Fruit fly (Drosophila melanogaster) whole organism, embryonic: ENCODE results near the gene CG33269.

Experiments used
- CG10209 ChIP-seq: fragments of 200-800 bp; sonication (Bioruptor generic); optimal IDR thresholded peaks from 3 replicates; lab custom pipeline; 2017; ENCODE audit warnings: missing biosample characterization, mild to moderate bottlenecking, missing genetic modification characterization, missing genetic modification reagents
- CG10321 ChIP-seq: fragments of 200-800 bp; sonication (Bioruptor generic); IDR thresholded peaks from 2 replicates; pipeline ENCODE4 v1.3.6; 2022; ENCODE audit warnings: missing biosample characterization, missing genetic modification characterization
- CG11695 ChIP-seq: fragments of 200-800 bp; sonication (Bioruptor generic); IDR thresholded peaks from 3 replicates; pipeline ENCODE4 v1.3.6; 2022; ENCODE audit warnings: missing biosample characterization, missing genetic modification characterization
- CG12391 ChIP-seq: fragments of 200-800 bp; sonication (Bioruptor generic); optimal IDR thresholded peaks from 3 replicates; lab custom pipeline; 2018; ENCODE audit warnings: missing biosample characterization, mild to moderate bottlenecking, missing genetic modification characterization, moderate library complexity
- CG12942 ChIP-seq: fragments of 200-800 bp; sonication (Bioruptor generic); optimal IDR thresholded peaks from 3 replicates; lab custom pipeline; 2016; ENCODE audit warnings: missing biosample characterization, missing genetic modification characterization
- CG14965 ChIP-seq: fragments of 200-800 bp; sonication (Bioruptor generic); optimal IDR thresholded peaks from 2 replicates; lab custom pipeline; 2016; ENCODE audit warnings: missing biosample characterization, missing genetic modification characterization, borderline replicate concordance
- CG1647 ChIP-seq: fragments of 200-800 bp; sonication (Bioruptor generic); optimal IDR thresholded peaks from 3 replicates; lab custom pipeline; 2016; ENCODE audit warnings: missing biosample characterization, missing genetic modification characterization
- CG17361 ChIP-seq: fragments of 200-800 bp; sonication (Bioruptor generic); IDR thresholded peaks from 3 replicates; pipeline ENCODE4 v1.3.6; 2022; ENCODE audit warnings: missing biosample characterization, missing genetic modification characterization
- CG18262 ChIP-seq: fragments of 200-800 bp; optimal IDR thresholded peaks from 3 replicates; lab custom pipeline; 2019; ENCODE audit warnings: missing biosample characterization, mild to moderate bottlenecking, missing genetic modification characterization, moderate library complexity
- CG18599 ChIP-seq: fragments of 200-800 bp; sonication (Bioruptor generic); optimal IDR thresholded peaks from 3 replicates; lab custom pipeline; 2017; ENCODE audit warnings: missing biosample characterization, missing genetic modification characterization, mild to moderate bottlenecking, moderate library complexity, missing genetic modification reagents
- CG2712 ChIP-seq: fragments of 200-800 bp; optimal IDR thresholded peaks from 3 replicates; lab custom pipeline; 2019; ENCODE audit warnings: missing biosample characterization, mild to moderate bottlenecking, missing genetic modification characterization, moderate library complexity
- CG2875 ChIP-seq: fragments of 200-800 bp; sonication (Bioruptor generic); optimal IDR thresholded peaks from 2 replicates; lab custom pipeline; 2017; ENCODE audit warnings: missing biosample characterization, mild to moderate bottlenecking, missing genetic modification characterization, missing genetic modification reagents
- CG31365 ChIP-seq: fragments of 200-800 bp; sonication (Bioruptor generic); optimal IDR thresholded peaks from 2 replicates; lab custom pipeline; 2018; ENCODE audit warnings: missing biosample characterization, mild to moderate bottlenecking, missing genetic modification characterization
- CG3163 ChIP-seq: fragments of 200-800 bp; sonication (Bioruptor generic); optimal IDR thresholded peaks from 3 replicates; lab custom pipeline; 2016; ENCODE audit warnings: missing biosample characterization, missing genetic modification characterization
- CG4820 ChIP-seq: fragments of 200-800 bp; sonication (Bioruptor generic); optimal IDR thresholded peaks from 3 replicates; lab custom pipeline; 2016; ENCODE audit warnings: missing biosample characterization, missing genetic modification characterization
- CG6175 ChIP-seq: fragments of 200-800 bp; sonication (Bioruptor generic); IDR thresholded peaks from 3 replicates; pipeline ENCODE4 v1.3.6; 2022; ENCODE audit warnings: missing biosample characterization, missing genetic modification characterization
- CG6272 ChIP-seq: fragments of 200-800 bp; sonication (Bioruptor generic); IDR thresholded peaks from 2 replicates; pipeline ENCODE4 v1.3.6; 2022; ENCODE audit warnings: missing biosample characterization, missing genetic modification characterization
- CG8290 ChIP-seq, 3 experiments: fragments of 200-800 bp; sonication (Bioruptor generic); optimal IDR thresholded peaks; 2 replicates each; lab custom pipeline; 2016 to 2019; ENCODE audit warnings: missing biosample characterization in 3 of 3, missing genetic modification characterization in 3 of 3, mild to moderate bottlenecking in 2 of 3, moderate library complexity in 1 of 3
- Dbx ChIP-seq: fragments of 200-800 bp; sonication (Bioruptor generic); IDR thresholded peaks from 3 replicates; pipeline ENCODE4 v1.3.6; 2022; ENCODE audit warnings: missing biosample characterization, missing genetic modification characterization
- Deaf1 ChIP-seq: fragments of 200-800 bp; optimal IDR thresholded peaks from 3 replicates; lab custom pipeline; 2019; ENCODE audit warnings: missing biosample characterization, mild to moderate bottlenecking, missing genetic modification characterization, moderate library complexity
- Elba2 ChIP-seq: fragments of 200-800 bp; sonication (Bioruptor generic); optimal IDR thresholded peaks from 3 replicates; lab custom pipeline; 2016; ENCODE audit warnings: missing biosample characterization, missing genetic modification characterization
- Fer3 ChIP-seq: fragments of 200-800 bp; sonication (Bioruptor generic); optimal IDR thresholded peaks from 2 replicates; lab custom pipeline; 2018; ENCODE audit warnings: missing biosample characterization, mild to moderate bottlenecking, missing genetic modification characterization, moderate library complexity
- HmgZ ChIP-seq: fragments of 200-800 bp; sonication (Bioruptor generic); optimal IDR thresholded peaks from 2 replicates; lab custom pipeline; 2018; ENCODE audit warnings: missing biosample characterization, mild to moderate bottlenecking, missing genetic modification characterization
- Myb ChIP-seq: fragments of 200-800 bp; sonication (Bioruptor generic); optimal IDR thresholded peaks from 2 replicates; lab custom pipeline; 2016; ENCODE audit warnings: missing biosample characterization, missing genetic modification characterization
- NC2β ChIP-seq: fragments of 200-800 bp; sonication (Bioruptor generic); optimal IDR thresholded peaks from 2 replicates; lab custom pipeline; 2016; ENCODE audit warnings: missing biosample characterization, missing genetic modification characterization
- Tbp ChIP-seq: fragments of >200 bp; optimal IDR thresholded peaks from 2 replicates; lab custom pipeline; 2018; ENCODE audit warnings: missing biosample characterization, missing genetic modification characterization
- Trl ChIP-seq, 3 experiments: fragments of >200 bp in 2 of 3; fragments of 200-800 bp in 1 of 3; sonication (Bioruptor generic) in 1 of 3; optimal IDR thresholded peaks; 2 replicates in 1 of 3; 3 replicates in 2 of 3; lab custom pipeline; 2016 to 2017; ENCODE audit warnings: missing biosample characterization in 1 of 3, missing genetic modification characterization in 1 of 3
- Vsx1 ChIP-seq: fragments of 200-800 bp; sonication (Bioruptor generic); optimal IDR thresholded peaks from 2 replicates; lab custom pipeline; 2017; ENCODE audit warnings: missing biosample characterization, mild to moderate bottlenecking, missing genetic modification characterization, missing genetic modification reagents
- ac ChIP-seq: fragments of 200-800 bp; sonication (Bioruptor generic); optimal IDR thresholded peaks from 3 replicates; lab custom pipeline; 2017; ENCODE audit warnings: missing biosample characterization, mild to moderate bottlenecking, missing genetic modification characterization
- bbx ChIP-seq: fragments of 200-800 bp; sonication (Bioruptor generic); IDR thresholded peaks from 2 replicates; pipeline ENCODE4 v1.3.6; 2022; ENCODE audit warnings: missing biosample characterization, missing genetic modification characterization; ENCODE audit not compliant: partially characterized antibody
- bcd ChIP-seq: fragments of 200-800 bp; sonication (Bioruptor generic); optimal IDR thresholded peaks from 2 replicates; lab custom pipeline; 2017; ENCODE audit warnings: missing biosample characterization, mild to moderate bottlenecking, missing genetic modification characterization
- cad ChIP-seq: fragments of >200 bp; optimal IDR thresholded peaks from 2 replicates; lab custom pipeline; 2017; ENCODE audit warnings: missing biosample characterization, missing genetic modification characterization
- corto ChIP-seq: fragments of 200-800 bp; sonication (Bioruptor generic); optimal IDR thresholded peaks from 2 replicates; lab custom pipeline; 2016; ENCODE audit warnings: missing biosample characterization, mild to moderate bottlenecking, missing genetic modification characterization, moderate library complexity
- eve ChIP-seq, 2 experiments: fragments of >200 bp; optimal IDR thresholded peaks; 2 replicates each; lab custom pipeline; 2017; ENCODE audit warnings: missing biosample characterization in 2 of 2, missing genetic modification characterization in 2 of 2
- fd96Cb ChIP-seq: fragments of 200-800 bp; sonication (Bioruptor generic); optimal IDR thresholded peaks from 2 replicates; lab custom pipeline; 2018; ENCODE audit warnings: missing biosample characterization, mild to moderate bottlenecking, missing genetic modification characterization, moderate library complexity
- grau ChIP-seq: fragments of 200-800 bp; optimal IDR thresholded peaks from 3 replicates; lab custom pipeline; 2019; ENCODE audit warnings: missing biosample characterization, mild to moderate bottlenecking, missing genetic modification characterization, moderate library complexity
- gsb-n ChIP-seq: fragments of 200-800 bp; sonication (Bioruptor generic); optimal IDR thresholded peaks from 3 replicates; lab custom pipeline; 2018; ENCODE audit warnings: missing biosample characterization, mild to moderate bottlenecking, missing genetic modification characterization
- insv ChIP-seq, 2 experiments: fragments of 200-800 bp; sonication (Bioruptor generic); optimal IDR thresholded peaks; 3 replicates each; lab custom pipeline; 2016 to 2018; ENCODE audit warnings: missing biosample characterization in 2 of 2, missing genetic modification characterization in 2 of 2
- jigr1 ChIP-seq: fragments of 200-800 bp; sonication (Bioruptor generic); IDR thresholded peaks from 3 replicates; pipeline ENCODE4 v1.3.6; 2022; ENCODE audit warnings: missing biosample characterization, missing genetic modification characterization
- lab ChIP-seq: fragments of 200-800 bp; sonication (Bioruptor generic); optimal IDR thresholded peaks from 3 replicates; lab custom pipeline; 2017; ENCODE audit warnings: missing biosample characterization, missing genetic modification characterization, mild to moderate bottlenecking, moderate library complexity, missing genetic modification reagents
- lilli ChIP-seq: fragments of 200-800 bp; sonication (Bioruptor generic); optimal IDR thresholded peaks from 3 replicates; lab custom pipeline; 2016; ENCODE audit warnings: missing biosample characterization, missing genetic modification characterization
- lov ChIP-seq, 2 experiments: fragments of 200-800 bp in 1 of 2; fragments of >200 bp in 1 of 2; sonication (Bioruptor generic) in 1 of 2; IDR thresholded peaks in 1 of 2; optimal IDR thresholded peaks in 1 of 2; 2 replicates in 1 of 2; 3 replicates in 1 of 2; pipeline versions ENCODE4 v1.3.6 to Lab custom; 2017 to 2022; ENCODE audit warnings: missing biosample characterization in 1 of 2, missing genetic modification characterization in 1 of 2
- pnt ChIP-seq: fragments of 200-800 bp; sonication (Bioruptor generic); optimal IDR thresholded peaks from 3 replicates; lab custom pipeline; 2016; ENCODE audit warnings: missing biosample characterization, missing genetic modification characterization
- ranshi ChIP-seq: fragments of 200-800 bp; sonication (Bioruptor generic); IDR thresholded peaks from 2 replicates; pipeline ENCODE4 v1.3.6; 2022; ENCODE audit warnings: missing biosample characterization, missing genetic modification characterization
- sens-2 ChIP-seq: fragments of 200-800 bp; sonication (Bioruptor generic); IDR thresholded peaks from 2 replicates; pipeline ENCODE4 v1.3.6; 2022; ENCODE audit warnings: missing biosample characterization, missing genetic modification characterization
- stc ChIP-seq: fragments of 200-800 bp; sonication (Bioruptor generic); IDR thresholded peaks from 2 replicates; pipeline ENCODE4 v1.3.6; 2022; ENCODE audit warnings: missing biosample characterization, missing genetic modification characterization
- stwl ChIP-seq: fragments of 200-800 bp; sonication (Bioruptor generic); optimal IDR thresholded peaks from 3 replicates; lab custom pipeline; 2018; ENCODE audit warnings: missing biosample characterization, mild to moderate bottlenecking, missing genetic modification characterization, moderate library complexity
- tio ChIP-seq: fragments of 200-800 bp; sonication (Bioruptor generic); optimal IDR thresholded peaks from 2 replicates; lab custom pipeline; 2017; ENCODE audit warnings: missing biosample characterization, missing genetic modification characterization, inconsistent platforms
- vnd ChIP-seq: fragments of 200-800 bp; sonication (Bioruptor generic); IDR thresholded peaks from 3 replicates; pipeline ENCODE4 v1.3.6; 2022; ENCODE audit warnings: missing biosample characterization, missing genetic modification characterization; ENCODE audit not compliant: partially characterized antibody
- zf30C ChIP-seq: fragments of 200-800 bp; sonication (Bioruptor generic); optimal IDR thresholded peaks from 3 replicates; lab custom pipeline; 2018; ENCODE audit warnings: missing biosample characterization, mild to moderate bottlenecking, missing genetic modification characterization

The CG33269 gene

dm6 chr3L:11556637-11557036, 25.4 kb downstream of the CG33269 start:
- TF ChIP-seq CG8290 (GFP tag; optimal IDR thresholded peaks at IDR 0.05; lab: Kevin White, UChicago) (no peak), CG8290 (tag; optimal IDR thresholded peaks at IDR 0.05; lab: Kevin White, UChicago) (peak in 1 of 2 experiments; percentile 2), CG10321 (GFP tag; lab: Robert Waterston, UW) (no peak), CG3163 (GFP tag; lab: Kevin White, UChicago) (no peak), CG2875 (no peak), fd96Cb (tag; lab: Kevin White, UChicago) (no peak), stwl (tag; lab: Kevin White, UChicago) (no peak), corto (GFP tag; lab: Kevin White, UChicago) (no peak), lov (optimal IDR thresholded peaks at IDR 0.05; lab: Kevin White, UChicago) (no peak), lov (GFP tag; IDR thresholded peaks at IDR 0.05; lab: Robert Waterston, UW) (no peak), Myb (GFP tag; lab: Kevin White, UChicago) (no peak), Tbp (no peak), CG18599 (GFP tag; lab: Kevin White, UChicago) (peak; percentile 46), cad (GFP tag; lab: Kevin White, UChicago) (no peak), CG14965 (GFP tag; lab: Kevin White, UChicago) (no peak), insv (GFP tag; optimal IDR thresholded peaks at IDR 0.05; lab: Kevin White, UChicago) (no peak), bbx (GFP tag; lab: Robert Waterston, UW) (no peak), bcd (GFP tag; lab: Kevin White, UChicago) (peak; percentile 32), NC2β (GFP tag; lab: Kevin White, UChicago) (no peak), grau (tag; lab: Kevin White, UChicago) (peak; percentile 61), CG4820 (GFP tag; lab: Kevin White, UChicago) (no peak), CG12391 (tag; lab: Kevin White, UChicago) (peak; percentile 21), CG31365 (tag; lab: Kevin White, UChicago) (no peak), CG6175 (GFP tag; lab: Robert Waterston, UW) (peak; percentile 17; the same call in 1 of the 3 replicates), pnt (GFP tag; lab: Kevin White, UChicago) (no peak), Deaf1 (tag; lab: Kevin White, UChicago) (no peak), jigr1 (GFP tag; lab: Robert Waterston, UW) (no peak), CG1647 (GFP tag; lab: Kevin White, UChicago) (no peak), eve (GFP tag; optimal IDR thresholded peaks at IDR 0.05; lab: Kevin White, UChicago) (peak in 1 of 2 experiments; percentile 38), vnd (GFP tag; lab: Robert Waterston, UW) (no peak), lab (peak; percentile 54), CG12942 (GFP tag; lab: Kevin White, UChicago) (no peak), CG18262 (tag; lab: Kevin White, UChicago) (no peak), gsb-n (tag; lab: Kevin White, UChicago) (no peak), ranshi (GFP tag; lab: Robert Waterston, UW) (no peak), sens-2 (GFP tag; lab: Robert Waterston, UW) (no peak), Trl (optimal IDR thresholded peaks at IDR 0.05; lab: Kevin White, UChicago) (no peak), Trl (GFP tag; optimal IDR thresholded peaks at IDR 0.05; lab: Kevin White, UChicago) (no peak), CG6272 (GFP tag; lab: Robert Waterston, UW) (no peak), Elba2 (GFP tag; lab: Kevin White, UChicago) (no peak), Vsx1 (GFP tag; lab: Kevin White, UChicago) (peak; percentile 22), CG11695 (GFP tag; lab: Robert Waterston, UW) (0 out of 3 replicates have a peak, but pooled peaks have one; percentile 13), tio (GFP tag; lab: Kevin White, UChicago) (peak; percentile 34), CG2712 (tag; lab: Kevin White, UChicago) (peak; percentile 11), ac (GFP tag; lab: Kevin White, UChicago) (no peak), CG10209 (GFP tag; lab: Kevin White, UChicago) (peak; percentile 26), HmgZ (tag; lab: Kevin White, UChicago) (no peak), Fer3 (tag; lab: Kevin White, UChicago) (peak; percentile 30), CG17361 (GFP tag; lab: Robert Waterston, UW) (peak; percentile 26; the same call in 1 of the 3 replicates), Dbx (GFP tag; lab: Robert Waterston, UW) (peak; percentile 49; the same call in 1 of the 3 replicates), zf30C (GFP tag; lab: Kevin White, UChicago) (no peak), lilli (GFP tag; lab: Kevin White, UChicago) (peak; percentile 24), stc (no peak)
